Worm (Caenorhabditis elegans) whole organism, L4 larva: ENCODE data around the gene Y43C5A.2.

Source experiments
- F26F4.8 ChIP-seq: fragments of 200-800 bp; sonication (Bioruptor generic); conservative IDR thresholded peaks from 2 replicates; pipeline ENCODE4 v1.3.6; 2022; ENCODE audit warnings: missing genetic modification characterization, missing compliant biosample characterization
- F37D6.2 ChIP-seq: sonication (generic microtip); optimal IDR thresholded peaks from 2 replicates; lab custom pipeline; 2016; ENCODE audit warnings: mild to moderate bottlenecking, missing genetic modification characterization, missing compliant biosample characterization
- T20F7.1 ChIP-seq: fragments of 200-800 bp; sonication (Bioruptor generic); optimal IDR thresholded peaks from 2 replicates; lab custom pipeline; 2018; ENCODE audit warnings: mild to moderate bottlenecking, missing genetic modification characterization, missing compliant biosample characterization
- ceh-20 ChIP-seq: fragments of 200-800 bp; sonication (Bioruptor generic); IDR thresholded peaks from 2 replicates; pipeline ENCODE4 v1.3.6; 2022; ENCODE audit warnings: missing genetic modification reagents, missing genetic modification characterization, missing compliant biosample characterization
- ceh-44 ChIP-seq: fragments of 200-800 bp; sonication (Bioruptor generic); IDR thresholded peaks from 2 replicates; pipeline ENCODE4 v1.3.6; 2022; ENCODE audit warnings: missing genetic modification reagents, missing genetic modification characterization, missing compliant biosample characterization
- cey-2 ChIP-seq: sonication (generic microtip); optimal IDR thresholded peaks from 3 replicates; lab custom pipeline; 2017; ENCODE audit warnings: missing genetic modification characterization, mild to moderate bottlenecking, missing compliant biosample characterization, antibody characterized with exemption, borderline replicate concordance; ENCODE audit not compliant: insufficient read depth
- dmd-8 ChIP-seq: fragments of 200-800 bp; sonication (Bioruptor generic); IDR thresholded peaks from 2 replicates; pipeline ENCODE4 v1.3.6; 2022; ENCODE audit warnings: missing genetic modification characterization, missing compliant biosample characterization
- duxl-1 ChIP-seq: sonication (generic microtip); optimal IDR thresholded peaks from 2 replicates; lab custom pipeline; 2016; ENCODE audit warnings: mild to moderate bottlenecking, missing genetic modification characterization, moderate library complexity, missing compliant biosample characterization; ENCODE audit not compliant: poor library complexity
- dve-1 ChIP-seq: sonication (generic microtip); optimal IDR thresholded peaks from 2 replicates; lab custom pipeline; 2017; ENCODE audit warnings: antibody characterized with exemption, mild to moderate bottlenecking, missing genetic modification characterization, missing compliant biosample characterization; ENCODE audit not compliant: insufficient read depth
- egl-27 ChIP-seq: sonication (generic microtip); optimal IDR thresholded peaks from 3 replicates; lab custom pipeline; 2017; ENCODE audit warnings: missing biosample characterization, missing genetic modification reagents, missing genetic modification characterization
- fos-1 ChIP-seq: fragments of 150-350 bp; optimal IDR thresholded peaks from 2 replicates; lab custom pipeline; 2014; ENCODE audit warnings: missing biosample characterization, missing genetic modification characterization
- gei-8 ChIP-seq: fragments of 200-800 bp; sonication (Bioruptor generic); optimal IDR thresholded peaks from 2 replicates; lab custom pipeline; 2018; ENCODE audit warnings: mild to moderate bottlenecking, missing genetic modification characterization, missing compliant biosample characterization
- hmg-1.1 ChIP-seq: fragments of 200-800 bp; sonication (Bioruptor generic); IDR thresholded peaks from 2 replicates; pipeline ENCODE4 v1.3.6; 2022; ENCODE audit warnings: missing genetic modification reagents, missing genetic modification characterization, missing compliant biosample characterization
- lim-7 ChIP-seq: fragments of 200-800 bp; sonication (Bioruptor generic); IDR thresholded peaks from 2 replicates; pipeline ENCODE4 v1.3.6; 2022; ENCODE audit warnings: missing genetic modification characterization, missing compliant biosample characterization
- lin-1 ChIP-seq: fragments of 200-800 bp; sonication (Bioruptor generic); IDR thresholded peaks from 2 replicates; pipeline ENCODE4 v1.3.6; 2022; ENCODE audit warnings: missing genetic modification reagents, missing genetic modification characterization, missing compliant biosample characterization
- lin-15B ChIP-seq: fragments of 150-350 bp; sonication (generic microtip); optimal IDR thresholded peaks from 3 replicates; lab custom pipeline; 2014; ENCODE audit warnings: missing biosample characterization, missing genetic modification characterization
- mes-2 ChIP-seq: sonication (generic microtip); optimal IDR thresholded peaks from 2 replicates; lab custom pipeline; 2016; ENCODE audit warnings: missing genotype, mild to moderate bottlenecking, missing genetic modification characterization, missing compliant biosample characterization; ENCODE audit not compliant: poor library complexity, severe bottlenecking
- nhr-102 ChIP-seq: sonication (generic microtip); optimal IDR thresholded peaks from 2 replicates; lab custom pipeline; 2016; ENCODE audit warnings: mild to moderate bottlenecking, missing genetic modification characterization, moderate library complexity, missing compliant biosample characterization
- nhr-28 ChIP-seq: fragments of 150-350 bp; optimal IDR thresholded peaks from 2 replicates; lab custom pipeline; 2014; ENCODE audit warnings: missing biosample characterization, missing genetic modification characterization
- nhr-41 ChIP-seq: fragments of 200-800 bp; sonication (Bioruptor generic); IDR thresholded peaks from 2 replicates; pipeline ENCODE4 v1.3.6; 2022; ENCODE audit warnings: missing genetic modification reagents, missing genetic modification characterization, missing compliant biosample characterization
- pha-4 ChIP-seq, 2 experiments: fragments of 150-350 bp in 1 of 2; fragments of 200-800 bp in 1 of 2; sonication (Bioruptor generic) in 1 of 2; IDR thresholded peaks in 1 of 2; optimal IDR thresholded peaks in 1 of 2; 2 replicates each; pipeline versions ENCODE4 v1.3.6 to Lab custom; 2014 to 2022; ENCODE audit warnings: missing genetic modification characterization in 2 of 2, missing genetic modification reagents in 2 of 2, missing biosample characterization in 1 of 2, missing compliant biosample characterization in 1 of 2
- sdz-12 ChIP-seq: fragments of 200-800 bp; sonication (Bioruptor generic); optimal IDR thresholded peaks from 2 replicates; lab custom pipeline; 2018; ENCODE audit warnings: mild to moderate bottlenecking, missing genetic modification characterization, missing compliant biosample characterization
- set-16 ChIP-seq: fragments of 200-800 bp; sonication (Bioruptor generic); IDR thresholded peaks from 2 replicates; pipeline ENCODE4 v1.3.6; 2022; ENCODE audit warnings: missing genetic modification reagents, missing genetic modification characterization, missing compliant biosample characterization
- snpc-1.2 ChIP-seq: fragments of 200-800 bp; sonication (Bioruptor generic); IDR thresholded peaks from 2 replicates; pipeline ENCODE4 v1.3.6; 2022; ENCODE audit warnings: missing genetic modification reagents, missing genetic modification characterization, missing compliant biosample characterization
- snpc-4 ChIP-seq: fragments of 150-350 bp; optimal IDR thresholded peaks from 2 replicates; lab custom pipeline; 2014; ENCODE audit warnings: missing biosample characterization, missing genetic modification characterization
- unc-62 ChIP-seq, 3 experiments: fragments of 150-350 bp in 1 of 3; sonication (generic microtip); optimal IDR thresholded peaks in 2 of 3; peaks in 1 of 3; 1 replicate in 1 of 3; 2 replicates in 2 of 3; lab custom pipeline; 2014 to 2017; ENCODE audit warnings: missing biosample characterization in 3 of 3, missing genetic modification characterization in 3 of 3, missing genetic modification reagents in 3 of 3, missing genotype in 1 of 3
- zfp-2 ChIP-seq: sonication (generic microtip); optimal IDR thresholded peaks from 2 replicates; lab custom pipeline; 2016; ENCODE audit warnings: mild to moderate bottlenecking, missing genetic modification characterization, missing compliant biosample characterization
- zip-11 ChIP-seq: fragments of 200-800 bp; sonication (Bioruptor generic); IDR thresholded peaks from 2 replicates; pipeline ENCODE4 v1.3.6; 2022; ENCODE audit warnings: missing genetic modification characterization, missing compliant biosample characterization

The Y43C5A.2 gene

DNA sequence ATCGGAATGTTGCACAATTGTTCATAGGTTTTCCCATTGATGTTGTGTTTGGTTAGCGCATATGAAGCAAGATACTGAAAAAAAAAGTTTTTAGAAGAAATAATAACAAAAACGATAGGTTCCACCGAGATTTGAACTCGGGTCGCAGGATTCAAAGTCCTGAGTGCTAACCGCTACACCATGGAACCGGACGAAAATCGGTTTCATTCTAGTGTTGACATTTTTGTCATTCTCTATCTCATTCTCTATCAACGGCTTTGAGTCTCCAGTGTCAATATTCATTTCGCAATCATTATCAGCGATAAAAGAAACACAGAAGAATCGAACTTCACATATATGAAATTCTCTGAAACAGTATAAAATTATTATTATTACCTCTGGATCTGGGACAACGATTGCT lies 41.4 kb downstream of the Y43C5A.2 start (continued):
- no peak for TF ChIP-seq snpc-4 (tag; lab: Kevin White, UChicago)
- TF ChIP-seq nhr-41 (GFP tag; lab: Robert Waterston, UW): 0 out of 2 replicates have a peak, but pooled peaks have one; percentile 15
- TF ChIP-seq lim-7: peak; percentile 75
- TF ChIP-seq cey-2 (tag; lab: Kevin White, UChicago): no peak
- no peak for TF ChIP-seq nhr-102 (tag; lab: Kevin White, UChicago)
- no peak for TF ChIP-seq dve-1 (tag; lab: Kevin White, UChicago)
- TF ChIP-seq duxl-1 (tag; lab: Kevin White, UChicago): no peak
- TF ChIP-seq hmg-1.1 (GFP tag; lab: Robert Waterston, UW): no peak
- no peak for TF ChIP-seq egl-27 (tag; lab: Kevin White, UChicago)
- TF ChIP-seq lin-15B (tag; lab: Kevin White, UChicago): no peak
- TF ChIP-seq T20F7.1: no peak
- TF ChIP-seq snpc-1.2 (GFP tag; lab: Robert Waterston, UW): peak; percentile 84
- no peak for TF ChIP-seq set-16 (GFP tag; lab: Robert Waterston, UW)
- TF ChIP-seq fos-1 (tag; lab: Kevin White, UChicago): no peak
- TF ChIP-seq F26F4.8: 0 out of 2 replicates have a peak, but pooled peaks have one; percentile 52
- TF ChIP-seq, all 104 proteins: peak for 6

DNA sequence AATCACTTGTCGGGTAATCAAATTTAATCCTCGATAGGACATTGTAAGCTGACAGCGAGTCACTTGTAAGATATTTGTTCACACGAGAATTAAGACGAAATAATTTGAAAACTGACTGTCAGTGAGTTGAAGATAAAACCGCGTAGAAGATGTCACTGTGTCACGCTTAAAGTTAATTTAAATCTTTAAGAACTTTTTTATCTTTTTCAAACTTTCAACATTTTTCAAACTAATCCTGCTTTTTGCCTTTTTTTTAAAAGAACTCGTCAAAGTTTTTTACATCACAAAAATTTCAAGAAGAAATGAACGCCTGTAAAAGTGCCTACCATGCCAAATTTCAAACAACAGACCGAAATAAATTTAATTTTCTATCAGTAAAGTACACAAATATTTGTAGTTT lies 43.9 kb downstream of the Y43C5A.2 start, which contains the start of gene acs-18:
acs-18 (minus strand) TSS at position 101 of the 400 bp plus-strand sequence.
- TF ChIP-seq zfp-2 (tag; lab: Kevin White, UChicago) (no peak), sdz-12 (GFP tag; lab: Kevin White, UChicago) (no peak), dmd-8 (GFP tag; lab: Robert Waterston, UW) (no peak), zip-11 (GFP tag; lab: Robert Waterston, UW) (no peak), lin-1 (GFP tag; lab: Robert Waterston, UW) (no peak), snpc-4 (tag; lab: Kevin White, UChicago) (no peak), pha-4 (GFP tag; IDR thresholded peaks at IDR 0.05; lab: Robert Waterston, UW) (no peak), pha-4 (tag; optimal IDR thresholded peaks at IDR 0.05; lab: Kevin White, UChicago) (no peak), mes-2 (tag; lab: Kevin White, UChicago) (no peak), F37D6.2 (tag; lab: Kevin White, UChicago) (no peak), gei-8 (GFP tag; lab: Kevin White, UChicago) (no peak), ceh-20 (no peak)

DNA sequence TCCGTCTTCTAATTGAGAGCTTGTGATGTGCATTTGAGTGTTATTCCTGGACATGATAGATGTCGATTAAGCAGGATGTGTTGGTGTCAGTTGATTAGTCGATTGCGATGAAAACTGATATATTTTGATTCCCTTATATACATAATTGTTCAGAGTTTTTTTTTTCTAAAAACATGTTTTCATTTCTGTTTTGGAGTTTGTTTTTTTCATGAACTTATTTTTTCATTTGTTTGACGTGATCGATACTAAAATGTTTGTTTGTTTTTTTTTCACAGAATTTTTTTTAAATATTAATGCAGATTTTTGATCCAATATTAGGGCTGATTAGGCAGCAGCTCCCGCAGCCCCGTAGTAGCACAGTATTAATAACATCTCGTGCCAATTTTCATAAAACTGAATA lies 48.5 kb downstream of the Y43C5A.2 start, which contains the start of gene R09E10.2:
R09E10.2 (minus strand) TSS at position 101 of the 400 bp plus-strand sequence.
- TF ChIP-seq ceh-44 (GFP tag; lab: Robert Waterston, UW): no peak
- peak in 1 of 2 experiments; percentile 38 for TF ChIP-seq unc-62 (GFP tag; optimal IDR thresholded peaks at IDR 0.05 in 1 of 2; lab: Kevin White, UChicago)
- TF ChIP-seq unc-62 (tag; optimal IDR thresholded peaks at IDR 0.05; lab: Kevin White, UChicago): no peak
- no peak for TF ChIP-seq nhr-28 (tag; lab: Kevin White, UChicago)
